Fruit fly (Drosophila melanogaster): ENCODE results near the gene neo.

- TF ChIP-seq ovo (GFP tag; optimal IDR thresholded peaks at IDR 0.05) (no peak), kay (GFP tag; ENCODE audit: borderline replicate concordance) (no peak), bab1 (GFP tag; optimal IDR thresholded peaks at IDR 0.05) (no peak), Hr96 (GFP tag; optimal IDR thresholded peaks at IDR 0.05) (no peak), CG12768 (GFP tag; optimal IDR thresholded peaks at IDR 0.05) (no peak), Crg-1 (GFP tag; optimal IDR thresholded peaks at IDR 0.05) (no peak), CG7045 (GFP tag; optimal IDR thresholded peaks at IDR 0.05) (no peak), CG11617 (GFP tag; optimal IDR thresholded peaks at IDR 0.05) (no peak), Mnt (GFP tag; optimal IDR thresholded peaks at IDR 0.05) (no peak), CG5204 (GFP tag; optimal IDR thresholded peaks at IDR 0.05) (no peak)
Measured at dm6 chr3R:29847126-29847525, 28.2 kb downstream of the neo start.
